Fruit fly (Drosophila melanogaster) whole organism, embryonic: ENCODE measurements around the gene ph-p.

Source experiments
- Asciz ChIP-seq: fragments of 200-800 bp; sonication (Bioruptor generic); optimal IDR thresholded peaks from 2 replicates; lab custom pipeline; 2017; ENCODE audit warnings: missing biosample characterization, mild to moderate bottlenecking, missing genetic modification characterization, missing genetic modification reagents
- BtbVII ChIP-seq: fragments of 200-800 bp; sonication (Bioruptor generic); optimal IDR thresholded peaks from 3 replicates; lab custom pipeline; 2017; ENCODE audit warnings: missing biosample characterization, mild to moderate bottlenecking, missing genetic modification characterization
- CG10979 ChIP-seq: fragments of 200-800 bp; sonication (Bioruptor generic); optimal IDR thresholded peaks from 2 replicates; lab custom pipeline; 2018; ENCODE audit warnings: missing biosample characterization, mild to moderate bottlenecking, missing genetic modification characterization, moderate library complexity
- CG11504 ChIP-seq: fragments of 200-800 bp; sonication (Bioruptor generic); optimal IDR thresholded peaks from 3 replicates; lab custom pipeline; 2019; ENCODE audit warnings: missing biosample characterization, mild to moderate bottlenecking, missing genetic modification characterization, moderate library complexity
- CG11695 ChIP-seq: fragments of 200-800 bp; sonication (Bioruptor generic); IDR thresholded peaks from 3 replicates; pipeline ENCODE4 v1.3.6; 2022; ENCODE audit warnings: missing biosample characterization, missing genetic modification characterization
- CG14710 ChIP-seq: fragments of 200-800 bp; sonication (Bioruptor generic); optimal IDR thresholded peaks from 3 replicates; lab custom pipeline; 2019; ENCODE audit warnings: missing biosample characterization, mild to moderate bottlenecking, missing genetic modification characterization, moderate library complexity
- CG15269 ChIP-seq: fragments of 200-800 bp; sonication (Bioruptor generic); optimal IDR thresholded peaks from 2 replicates; lab custom pipeline; 2018; ENCODE audit warnings: missing biosample characterization, mild to moderate bottlenecking, missing genetic modification characterization, moderate library complexity
- CG15479 ChIP-seq: fragments of 200-800 bp; sonication (Bioruptor generic); optimal IDR thresholded peaks from 3 replicates; lab custom pipeline; 2019; ENCODE audit warnings: missing biosample characterization, mild to moderate bottlenecking, missing genetic modification characterization, moderate library complexity
- CG15514 ChIP-seq: fragments of 200-800 bp; sonication (Bioruptor generic); optimal IDR thresholded peaks from 3 replicates; lab custom pipeline; 2017; ENCODE audit warnings: missing biosample characterization, missing genetic modification characterization, mild to moderate bottlenecking, moderate library complexity, missing genetic modification reagents
- CG1602 ChIP-seq: fragments of 200-800 bp; sonication (Bioruptor generic); optimal IDR thresholded peaks from 3 replicates; lab custom pipeline; 2016; ENCODE audit warnings: missing biosample characterization, missing genetic modification characterization
- CG16813 ChIP-seq: fragments of 200-800 bp; sonication (Bioruptor generic); IDR thresholded peaks from 3 replicates; pipeline ENCODE4 v1.3.6; 2022; ENCODE audit warnings: missing biosample characterization, missing genetic modification characterization; ENCODE audit not compliant: partially characterized antibody
- CG17829 ChIP-seq: fragments of 200-800 bp; optimal IDR thresholded peaks from 2 replicates; lab custom pipeline; 2019; ENCODE audit warnings: missing biosample characterization, mild to moderate bottlenecking, missing genetic modification characterization, moderate library complexity
- CG1832 ChIP-seq: fragments of 200-800 bp; sonication (Bioruptor generic); optimal IDR thresholded peaks from 2 replicates; lab custom pipeline; 2017; ENCODE audit warnings: missing biosample characterization, mild to moderate bottlenecking, missing genetic modification characterization, inconsistent platforms
- CG2875 ChIP-seq: fragments of 200-800 bp; sonication (Bioruptor generic); optimal IDR thresholded peaks from 2 replicates; lab custom pipeline; 2017; ENCODE audit warnings: missing biosample characterization, mild to moderate bottlenecking, missing genetic modification characterization, missing genetic modification reagents
- CG4617 ChIP-seq: fragments of 200-800 bp; sonication (Bioruptor generic); optimal IDR thresholded peaks from 3 replicates; lab custom pipeline; 2016; ENCODE audit warnings: missing biosample characterization, missing genetic modification characterization, borderline replicate concordance
- CG4820 ChIP-seq: fragments of 200-800 bp; sonication (Bioruptor generic); optimal IDR thresholded peaks from 3 replicates; lab custom pipeline; 2016; ENCODE audit warnings: missing biosample characterization, missing genetic modification characterization
- CG6654 ChIP-seq: fragments of 200-800 bp; sonication (Bioruptor generic); optimal IDR thresholded peaks from 2 replicates; lab custom pipeline; 2017; ENCODE audit warnings: missing biosample characterization, mild to moderate bottlenecking, missing genetic modification characterization
- CG7839 ChIP-seq: fragments of 200-800 bp; sonication (Bioruptor generic); optimal IDR thresholded peaks from 3 replicates; lab custom pipeline; 2018; ENCODE audit warnings: missing biosample characterization, mild to moderate bottlenecking, missing genetic modification characterization, moderate library complexity
- CG9876 ChIP-seq: fragments of 200-800 bp; sonication (Bioruptor generic); optimal IDR thresholded peaks from 2 replicates; lab custom pipeline; 2016; ENCODE audit warnings: missing biosample characterization, missing genetic modification characterization
- CG9932 ChIP-seq: fragments of 200-800 bp; sonication (Bioruptor generic); IDR thresholded peaks from 2 replicates; pipeline ENCODE4 v1.3.6; 2022; ENCODE audit warnings: missing biosample characterization, missing genetic modification characterization
- Chrac-16 ChIP-seq: fragments of 200-800 bp; sonication (Bioruptor generic); optimal IDR thresholded peaks from 3 replicates; lab custom pipeline; 2016; ENCODE audit warnings: missing biosample characterization, missing genetic modification characterization
- Dbx ChIP-seq: fragments of 200-800 bp; sonication (Bioruptor generic); IDR thresholded peaks from 3 replicates; pipeline ENCODE4 v1.3.6; 2022; ENCODE audit warnings: missing biosample characterization, missing genetic modification characterization
- Dfd ChIP-seq, 2 experiments: fragments of >200 bp; optimal IDR thresholded peaks; 2 replicates each; lab custom pipeline; 2017; ENCODE audit warnings: missing biosample characterization in 2 of 2, missing genetic modification characterization in 2 of 2
- Lhr ChIP-seq: fragments of 200-800 bp; sonication (Bioruptor generic); optimal IDR thresholded peaks from 3 replicates; lab custom pipeline; 2017; ENCODE audit warnings: mild to moderate bottlenecking, missing biosample characterization, missing genetic modification reagents, missing genetic modification characterization
- MESR4 ChIP-seq: fragments of 200-800 bp; sonication (Bioruptor generic); optimal IDR thresholded peaks from 2 replicates; lab custom pipeline; 2018; ENCODE audit warnings: missing biosample characterization, mild to moderate bottlenecking, missing genetic modification characterization, moderate library complexity
- NK7.1 ChIP-seq: fragments of 200-800 bp; sonication (Bioruptor generic); optimal IDR thresholded peaks from 3 replicates; lab custom pipeline; 2016; ENCODE audit warnings: missing biosample characterization, missing genetic modification characterization
- Ravus ChIP-seq: fragments of 200-800 bp; sonication (Bioruptor generic); IDR thresholded peaks from 2 replicates; pipeline ENCODE4 v1.3.6; 2022; ENCODE audit warnings: missing biosample characterization, missing genetic modification characterization
- az2 ChIP-seq: fragments of 200-800 bp; sonication (Bioruptor generic); optimal IDR thresholded peaks from 3 replicates; lab custom pipeline; 2016; ENCODE audit warnings: missing biosample characterization, missing genetic modification characterization
- bcd ChIP-seq: fragments of 200-800 bp; sonication (Bioruptor generic); optimal IDR thresholded peaks from 2 replicates; lab custom pipeline; 2017; ENCODE audit warnings: missing biosample characterization, mild to moderate bottlenecking, missing genetic modification characterization
- croc ChIP-seq: fragments of 200-800 bp; sonication (Bioruptor generic); conservative IDR thresholded peaks from 3 replicates; pipeline ENCODE4 v1.3.6; 2022; ENCODE audit warnings: missing biosample characterization, missing genetic modification characterization
- disco-r ChIP-seq: fragments of 200-800 bp; sonication (Bioruptor generic); optimal IDR thresholded peaks from 2 replicates; lab custom pipeline; 2016; ENCODE audit warnings: missing biosample characterization, missing genetic modification characterization
- dmrt11E ChIP-seq: fragments of 200-800 bp; sonication (Bioruptor generic); optimal IDR thresholded peaks from 3 replicates; lab custom pipeline; 2018; ENCODE audit warnings: missing biosample characterization, mild to moderate bottlenecking, missing genetic modification characterization, moderate library complexity
- en ChIP-seq: fragments of 200-800 bp; sonication (Bioruptor generic); optimal IDR thresholded peaks from 2 replicates; lab custom pipeline; 2016; ENCODE audit warnings: missing biosample characterization, missing genetic modification characterization
- esg ChIP-seq: fragments of 200-800 bp; sonication (Bioruptor generic); conservative IDR thresholded peaks from 2 replicates; pipeline ENCODE4 v1.3.6; 2022; ENCODE audit warnings: missing biosample characterization, missing genetic modification characterization
- gce ChIP-seq: fragments of 200-800 bp; sonication (Bioruptor generic); IDR thresholded peaks from 3 replicates; pipeline ENCODE4 v1.3.6; 2022; ENCODE audit warnings: missing biosample characterization, missing genetic modification characterization
- gro ChIP-seq: fragments of 200-800 bp; sonication (Bioruptor generic); optimal IDR thresholded peaks from 2 replicates; lab custom pipeline; 2016; ENCODE audit warnings: missing biosample characterization, missing genetic modification characterization
- ind ChIP-seq: fragments of 200-800 bp; sonication (Bioruptor generic); optimal IDR thresholded peaks from 3 replicates; lab custom pipeline; 2016; ENCODE audit warnings: missing biosample characterization, missing genetic modification characterization
- lmd ChIP-seq: fragments of 200-800 bp; sonication (Bioruptor generic); IDR thresholded peaks from 2 replicates; pipeline ENCODE4 v1.3.6; 2022; ENCODE audit warnings: missing biosample characterization, missing genetic modification characterization
- nmo ChIP-seq: fragments of 200-800 bp; sonication (Bioruptor generic); optimal IDR thresholded peaks from 2 replicates; lab custom pipeline; 2018; ENCODE audit warnings: missing biosample characterization, mild to moderate bottlenecking, missing genetic modification characterization, moderate library complexity
- onecut ChIP-seq: fragments of 200-800 bp; sonication (Bioruptor generic); IDR thresholded peaks from 2 replicates; pipeline ENCODE4 v1.3.6; 2022; ENCODE audit warnings: missing biosample characterization, missing genetic modification characterization
- p53 ChIP-seq: fragments of 200-800 bp; sonication (Bioruptor generic); optimal IDR thresholded peaks from 2 replicates; lab custom pipeline; 2016; ENCODE audit warnings: missing biosample characterization, missing genetic modification characterization
- pfk ChIP-seq: fragments of 200-800 bp; sonication (Bioruptor generic); optimal IDR thresholded peaks from 2 replicates; lab custom pipeline; 2018; ENCODE audit warnings: missing biosample characterization, mild to moderate bottlenecking, missing genetic modification characterization, moderate library complexity
- rib ChIP-seq: fragments of 200-800 bp; sonication (Bioruptor generic); IDR thresholded peaks from 2 replicates; pipeline ENCODE4 v1.3.6; 2022; ENCODE audit warnings: missing biosample characterization, missing genetic modification characterization
- sd ChIP-seq: fragments of 200-800 bp; sonication (Bioruptor generic); optimal IDR thresholded peaks from 3 replicates; lab custom pipeline; 2018; ENCODE audit warnings: missing biosample characterization, mild to moderate bottlenecking, missing genetic modification characterization, moderate library complexity
- sna ChIP-seq: fragments of 200-800 bp; sonication (Bioruptor generic); IDR thresholded peaks from 2 replicates; pipeline ENCODE4 v1.3.6; 2022; ENCODE audit warnings: missing biosample characterization, missing genetic modification characterization; ENCODE audit not compliant: partially characterized antibody
- trem ChIP-seq: fragments of 200-800 bp; optimal IDR thresholded peaks from 3 replicates; lab custom pipeline; 2019; ENCODE audit warnings: missing biosample characterization, mild to moderate bottlenecking, missing genetic modification characterization, moderate library complexity
- tup ChIP-seq: fragments of 200-800 bp; sonication (Bioruptor generic); optimal IDR thresholded peaks from 2 replicates; lab custom pipeline; 2016; ENCODE audit warnings: missing biosample characterization, mild to moderate bottlenecking, missing genetic modification characterization, moderate library complexity

Gene ph-p

dm6 chrX:2123013-2123964 lies 14.9 kb downstream of the ph-p start, which contains the start of gene ph-d (continued):
- TF ChIP-seq NK7.1 (peak; percentile 3), en (GFP tag; lab: Kevin White, UChicago) (no peak), Asciz (peak; percentile 44), CG9932 (GFP tag; lab: Robert Waterston, UW) (peak; percentile 41; the same call in 1 of the 2 replicates), az2 (GFP tag; lab: Kevin White, UChicago) (peak; percentile 40), lmd (GFP tag; lab: Robert Waterston, UW) (peak; percentile 46; the same call in 1 of the 2 replicates), dmrt11E (peak; percentile 44), croc (no peak; the same call in 2 of the 3 replicates), CG4617 (GFP tag; lab: Kevin White, UChicago) (no peak), CG14710 (tag; lab: Kevin White, UChicago) (peak; percentile 29), CG6654 (GFP tag; lab: Kevin White, UChicago) (no peak), BtbVII (GFP tag; lab: Kevin White, UChicago) (peak; percentile 44), gro (GFP tag; lab: Kevin White, UChicago) (peak; percentile 30), Dbx (GFP tag; lab: Robert Waterston, UW) (peak; percentile 32; the same call in 1 of the 3 replicates), Lhr (GFP tag; lab: Kevin White, UChicago) (peak; percentile 35), sna (GFP tag; lab: Robert Waterston, UW) (no peak), CG10979 (tag; lab: Kevin White, UChicago) (peak; percentile 58), CG11695 (GFP tag; lab: Robert Waterston, UW) (peak; percentile 36; the same call in 1 of the 3 replicates), CG7839 (peak; percentile 65), CG17829 (tag; lab: Kevin White, UChicago) (peak; percentile 46), trem (tag; lab: Kevin White, UChicago) (peak; percentile 40), pfk (GFP tag; lab: Kevin White, UChicago) (peak; percentile 79), bcd (peak; percentile 19), CG9876 (GFP tag; lab: Kevin White, UChicago) (no peak), rib (GFP tag; lab: Robert Waterston, UW) (no peak), nmo (GFP tag; lab: Kevin White, UChicago) (peak; percentile 59), CG4820 (GFP tag; lab: Kevin White, UChicago) (no peak), onecut (GFP tag; lab: Robert Waterston, UW) (peak; percentile 19; the same call in 1 of the 2 replicates), esg (GFP tag; lab: Robert Waterston, UW) (0 out of 2 replicates have a peak, but pooled peaks have one; percentile 19), CG15514 (GFP tag; lab: Kevin White, UChicago) (peak; percentile 53), CG1832 (peak; percentile 98), Dfd (GFP tag; optimal IDR thresholded peaks at IDR 0.05; lab: Kevin White, UChicago) (no peak), CG15269 (tag; lab: Kevin White, UChicago) (peak; percentile 53), CG11504 (tag; lab: Kevin White, UChicago) (peak; percentile 60), CG15479 (GFP tag; lab: Kevin White, UChicago) (peak; percentile 69), p53 (peak; percentile 56), Chrac-16 (GFP tag; lab: Kevin White, UChicago) (peak; percentile 62), CG2875 (GFP tag; lab: Kevin White, UChicago) (no peak), CG16813 (GFP tag; lab: Robert Waterston, UW) (peak; percentile 34; the same call in 1 of the 3 replicates), Ravus (GFP tag; lab: Robert Waterston, UW) (no peak), gce (GFP tag; lab: Robert Waterston, UW) (0 out of 3 replicates have a peak, but pooled peaks have one; percentile 67), CG1602 (peak; percentile 22), MESR4 (GFP tag; lab: Kevin White, UChicago) (peak; percentile 7), sd (tag; lab: Kevin White, UChicago) (peak; percentile 82), tup (GFP tag; lab: Kevin White, UChicago) (no peak), disco-r (GFP tag; lab: Kevin White, UChicago) (no peak), ind (peak; percentile 46)
